Worm (Caenorhabditis elegans) whole organism, L4 larva: ENCODE measurements around the gene ZC443.4.

ENCODE experiments used
- F10B5.3 ChIP-seq: sonication (generic microtip); optimal IDR thresholded peaks from 2 replicates; lab custom pipeline; 2016; ENCODE audit warnings: mild to moderate bottlenecking, missing genetic modification characterization, missing compliant biosample characterization
- R02D3.7 ChIP-seq: fragments of 150-350 bp; sonication (generic microtip); optimal IDR thresholded peaks from 3 replicates; lab custom pipeline; 2014; ENCODE audit warnings: missing biosample characterization, missing genetic modification characterization
- T20F7.1 ChIP-seq: fragments of 200-800 bp; sonication (Bioruptor generic); optimal IDR thresholded peaks from 2 replicates; lab custom pipeline; 2018; ENCODE audit warnings: mild to moderate bottlenecking, missing genetic modification characterization, missing compliant biosample characterization
- Y105C5A.15 ChIP-seq: fragments of 200-800 bp; sonication (Bioruptor generic); IDR thresholded peaks from 2 replicates; pipeline ENCODE4 v1.3.6; 2022; ENCODE audit warnings: missing genetic modification characterization, missing compliant biosample characterization
- Y75B8A.6 ChIP-seq: fragments of 200-800 bp; sonication (Bioruptor generic); IDR thresholded peaks from 2 replicates; pipeline ENCODE4 v1.3.6; 2022; ENCODE audit warnings: missing genetic modification reagents, missing genetic modification characterization, missing compliant biosample characterization
- ZK546.5 ChIP-seq, 2 experiments: sonication (generic microtip); optimal IDR thresholded peaks; 2 replicates each; lab custom pipeline; 2017; ENCODE audit warnings: missing biosample characterization in 2 of 2, missing genetic modification characterization in 2 of 2
- aha-1 ChIP-seq: fragments of 150-350 bp; peaks from one replicate; lab custom pipeline; 2014; ENCODE audit warnings: missing biosample characterization, missing genetic modification characterization
- aly-2 ChIP-seq: sonication (generic microtip); optimal IDR thresholded peaks from 2 replicates; lab custom pipeline; 2018; ENCODE audit warnings: missing biosample characterization, missing genetic modification characterization
- ama-1 ChIP-seq: fragments of 150-350 bp; optimal IDR thresholded peaks from 2 replicates; lab custom pipeline; 2014; ENCODE audit warnings: inconsistent platforms, mixed read lengths
- arid-1 ChIP-seq: fragments of 200-800 bp; sonication (Bioruptor generic); conservative IDR thresholded peaks from 2 replicates; pipeline ENCODE4 v1.3.6; 2022; ENCODE audit warnings: missing genetic modification reagents, missing genetic modification characterization, missing compliant biosample characterization
- attf-4 ChIP-seq: sonication (generic microtip); optimal IDR thresholded peaks from 3 replicates; lab custom pipeline; 2017; ENCODE audit warnings: missing biosample characterization, missing genetic modification characterization
- ceh-28 ChIP-seq: fragments of 150-350 bp; optimal IDR thresholded peaks from 2 replicates; lab custom pipeline; 2014; ENCODE audit warnings: missing biosample characterization, missing genetic modification reagents, missing genetic modification characterization
- ceh-62 ChIP-seq: sonication (generic microtip); optimal IDR thresholded peaks from 2 replicates; lab custom pipeline; 2017; ENCODE audit warnings: missing biosample characterization, missing genetic modification characterization
- ces-1 ChIP-seq: fragments of 150-350 bp; sonication (generic microtip); optimal IDR thresholded peaks from 4 replicates; lab custom pipeline; 2014; ENCODE audit warnings: missing biosample characterization, missing genetic modification reagents, missing genetic modification characterization
- daf-16 ChIP-seq, 3 experiments: sonication (generic microtip); optimal IDR thresholded peaks; 2 replicates each; lab custom pipeline; 2016 to 2017; ENCODE audit warnings: missing genetic modification characterization in 3 of 3, missing genetic modification reagents in 3 of 3, mild to moderate bottlenecking in 2 of 3, missing compliant biosample characterization in 2 of 3, missing biosample characterization in 1 of 3, moderate library complexity in 1 of 3
- daf-8 ChIP-seq: fragments of 200-800 bp; sonication (Bioruptor generic); IDR thresholded peaks from 2 replicates; pipeline ENCODE4 v1.3.6; 2022; ENCODE audit warnings: missing genetic modification characterization, missing compliant biosample characterization
- dmd-6 ChIP-seq: fragments of 200-800 bp; sonication (Bioruptor generic); IDR thresholded peaks from 2 replicates; pipeline ENCODE4 v1.3.6; 2022; ENCODE audit warnings: missing genetic modification reagents, missing genetic modification characterization, missing compliant biosample characterization
- dmd-9 ChIP-seq: fragments of 200-800 bp; sonication (Bioruptor generic); IDR thresholded peaks from 2 replicates; pipeline ENCODE4 v1.3.6; 2022; ENCODE audit warnings: missing genetic modification reagents, missing genetic modification characterization, missing compliant biosample characterization
- dpl-1 ChIP-seq: fragments of 150-350 bp; optimal IDR thresholded peaks from 2 replicates; lab custom pipeline; 2014; ENCODE audit warnings: missing biosample characterization, missing genetic modification reagents, missing genetic modification characterization
- duxl-1 ChIP-seq: sonication (generic microtip); optimal IDR thresholded peaks from 2 replicates; lab custom pipeline; 2016; ENCODE audit warnings: mild to moderate bottlenecking, missing genetic modification characterization, moderate library complexity, missing compliant biosample characterization; ENCODE audit not compliant: poor library complexity
- dve-1 ChIP-seq: sonication (generic microtip); optimal IDR thresholded peaks from 2 replicates; lab custom pipeline; 2017; ENCODE audit warnings: antibody characterized with exemption, mild to moderate bottlenecking, missing genetic modification characterization, missing compliant biosample characterization; ENCODE audit not compliant: insufficient read depth
- egl-43 ChIP-seq: fragments of 200-800 bp; sonication (Bioruptor generic); IDR thresholded peaks from 2 replicates; pipeline ENCODE4 v1.3.6; 2022; ENCODE audit warnings: missing genetic modification reagents, missing genetic modification characterization, missing compliant biosample characterization
- hlh-30 ChIP-seq: sonication (generic microtip); optimal IDR thresholded peaks from 2 replicates; lab custom pipeline; 2017; ENCODE audit warnings: antibody characterized with exemption, mild to moderate bottlenecking, missing genetic modification characterization, missing compliant biosample characterization; ENCODE audit not compliant: insufficient read depth
- lin-1 ChIP-seq: fragments of 200-800 bp; sonication (Bioruptor generic); IDR thresholded peaks from 2 replicates; pipeline ENCODE4 v1.3.6; 2022; ENCODE audit warnings: missing genetic modification reagents, missing genetic modification characterization, missing compliant biosample characterization
- lin-13 ChIP-seq: fragments of 150-350 bp; optimal IDR thresholded peaks from 2 replicates; lab custom pipeline; 2014; ENCODE audit warnings: missing biosample characterization, missing genetic modification reagents, missing genetic modification characterization
- lin-38 ChIP-seq: fragments of 200-800 bp; sonication (Bioruptor generic); IDR thresholded peaks from 2 replicates; pipeline ENCODE4 v1.3.6; 2022; ENCODE audit warnings: missing genetic modification reagents, missing genetic modification characterization, missing compliant biosample characterization
- lsy-2 ChIP-seq, 2 experiments: fragments of 150-350 bp in 1 of 2; sonication (generic microtip) in 1 of 2; optimal IDR thresholded peaks; 2 replicates each; lab custom pipeline; 2014 to 2017; ENCODE audit warnings: missing biosample characterization in 2 of 2, missing genetic modification characterization in 2 of 2
- madf-9 ChIP-seq: fragments of 200-800 bp; sonication (Bioruptor generic); conservative IDR thresholded peaks from 2 replicates; pipeline ENCODE4 v1.3.6; 2022; ENCODE audit warnings: missing genetic modification reagents, missing genetic modification characterization, missing compliant biosample characterization
- mdl-1 ChIP-seq, 2 experiments: fragments of 150-350 bp in 1 of 2; sonication (generic microtip) in 1 of 2; optimal IDR thresholded peaks; 2 replicates each; lab custom pipeline; 2014 to 2017; ENCODE audit warnings: missing biosample characterization in 2 of 2, missing genetic modification characterization in 2 of 2
- mdt-29 ChIP-seq: fragments of 200-800 bp; sonication (Bioruptor generic); IDR thresholded peaks from 2 replicates; pipeline ENCODE4 v1.3.6; 2022; ENCODE audit warnings: missing genetic modification reagents, missing genetic modification characterization, missing compliant biosample characterization
- mep-1 ChIP-seq: fragments of 150-350 bp; sonication (generic microtip); optimal IDR thresholded peaks from 3 replicates; lab custom pipeline; 2014; ENCODE audit warnings: missing biosample characterization, missing genetic modification characterization
- mxl-3 ChIP-seq: fragments of 200-800 bp; sonication (Bioruptor generic); optimal IDR thresholded peaks from 2 replicates; lab custom pipeline; 2018; ENCODE audit warnings: mild to moderate bottlenecking, missing genetic modification characterization, missing compliant biosample characterization
- nhr-10 ChIP-seq: fragments of 150-350 bp; optimal IDR thresholded peaks from 2 replicates; lab custom pipeline; 2014; ENCODE audit warnings: missing biosample characterization, missing genetic modification characterization
- nhr-11 ChIP-seq: fragments of 150-350 bp; optimal IDR thresholded peaks from 2 replicates; lab custom pipeline; 2014; ENCODE audit warnings: missing biosample characterization, missing genetic modification characterization
- nhr-28 ChIP-seq: fragments of 150-350 bp; optimal IDR thresholded peaks from 2 replicates; lab custom pipeline; 2014; ENCODE audit warnings: missing biosample characterization, missing genetic modification characterization
- nhr-41 ChIP-seq: fragments of 200-800 bp; sonication (Bioruptor generic); IDR thresholded peaks from 2 replicates; pipeline ENCODE4 v1.3.6; 2022; ENCODE audit warnings: missing genetic modification reagents, missing genetic modification characterization, missing compliant biosample characterization
- nhr-42 ChIP-seq: fragments of 200-800 bp; sonication (Bioruptor generic); IDR thresholded peaks from 2 replicates; pipeline ENCODE4 v1.3.6; 2022; ENCODE audit warnings: missing genetic modification characterization, missing compliant biosample characterization
- nhr-48 ChIP-seq: sonication (generic microtip); optimal IDR thresholded peaks from 2 replicates; lab custom pipeline; 2016; ENCODE audit warnings: mild to moderate bottlenecking, missing genetic modification characterization, missing compliant biosample characterization
- nhr-6 ChIP-seq: fragments of 150-350 bp; optimal IDR thresholded peaks from 2 replicates; lab custom pipeline; 2014; ENCODE audit warnings: missing biosample characterization, missing genetic modification characterization
- nhr-76 ChIP-seq: fragments of 150-350 bp; optimal IDR thresholded peaks from 2 replicates; lab custom pipeline; 2014; ENCODE audit warnings: missing biosample characterization, missing genetic modification characterization
- nhr-77 ChIP-seq: fragments of 150-350 bp; optimal IDR thresholded peaks from 2 replicates; lab custom pipeline; 2014; ENCODE audit warnings: missing biosample characterization, missing genetic modification characterization
- pha-4 ChIP-seq, 2 experiments: fragments of 150-350 bp in 1 of 2; fragments of 200-800 bp in 1 of 2; sonication (Bioruptor generic) in 1 of 2; IDR thresholded peaks in 1 of 2; optimal IDR thresholded peaks in 1 of 2; 2 replicates each; pipeline versions ENCODE4 v1.3.6 to Lab custom; 2014 to 2022; ENCODE audit warnings: missing genetic modification characterization in 2 of 2, missing genetic modification reagents in 2 of 2, missing biosample characterization in 1 of 2, missing compliant biosample characterization in 1 of 2
- php-3 ChIP-seq: fragments of 200-800 bp; sonication (Bioruptor generic); IDR thresholded peaks from 2 replicates; pipeline ENCODE4 v1.3.6; 2022; ENCODE audit warnings: missing genetic modification reagents, missing genetic modification characterization, missing compliant biosample characterization
- pqm-1 ChIP-seq: sonication (generic microtip); optimal IDR thresholded peaks from 2 replicates; lab custom pipeline; 2017; ENCODE audit warnings: missing biosample characterization, missing genetic modification characterization
- skn-1 ChIP-seq: fragments of 150-350 bp; optimal IDR thresholded peaks from 2 replicates; lab custom pipeline; 2014; ENCODE audit warnings: missing biosample characterization, missing genetic modification characterization
- snpc-1.2 ChIP-seq: fragments of 200-800 bp; sonication (Bioruptor generic); IDR thresholded peaks from 2 replicates; pipeline ENCODE4 v1.3.6; 2022; ENCODE audit warnings: missing genetic modification reagents, missing genetic modification characterization, missing compliant biosample characterization
- snpc-4 ChIP-seq: fragments of 150-350 bp; optimal IDR thresholded peaks from 2 replicates; lab custom pipeline; 2014; ENCODE audit warnings: missing biosample characterization, missing genetic modification characterization
- unc-62 ChIP-seq, 3 experiments: fragments of 150-350 bp in 1 of 3; sonication (generic microtip); optimal IDR thresholded peaks in 2 of 3; peaks in 1 of 3; 1 replicate in 1 of 3; 2 replicates in 2 of 3; lab custom pipeline; 2014 to 2017; ENCODE audit warnings: missing biosample characterization in 3 of 3, missing genetic modification characterization in 3 of 3, missing genetic modification reagents in 3 of 3, missing genotype in 1 of 3
- ztf-11 ChIP-seq: fragments of 150-350 bp; optimal IDR thresholded peaks from 2 replicates; lab custom pipeline; 2014; ENCODE audit warnings: missing biosample characterization, missing genetic modification characterization
- ztf-7 ChIP-seq: fragments of 150-350 bp; optimal IDR thresholded peaks from 2 replicates; lab custom pipeline; 2014; ENCODE audit warnings: missing biosample characterization, missing genetic modification characterization

ZC443.4 gene

ce11 chrV:12816672-12817071, 3.0 kb downstream of the ZC443.4 start:
- TF ChIP-seq egl-43 (GFP tag; lab: Robert Waterston, UW) (no peak), daf-8 (GFP tag; lab: Robert Waterston, UW) (no peak), lsy-2 (tag; optimal IDR thresholded peaks at IDR 0.05; lab: Kevin White, UChicago) (peak; percentile 12 to 47), dmd-6 (GFP tag; lab: Robert Waterston, UW) (no peak), Y105C5A.15 (GFP tag; lab: Robert Waterston, UW) (no peak), duxl-1 (tag; lab: Kevin White, UChicago) (no peak), hlh-30 (tag; lab: Kevin White, UChicago) (peak; percentile 37), ceh-28 (no peak), unc-62 (GFP tag; optimal IDR thresholded peaks at IDR 0.05 in 1 of 2; lab: Kevin White, UChicago) (peak in 1 of 2 experiments; percentile 74), unc-62 (tag; optimal IDR thresholded peaks at IDR 0.05; lab: Kevin White, UChicago) (no peak), lin-13 (GFP tag; lab: Kevin White, UChicago) (no peak), mep-1 (peak; percentile 4)

- no peak for TF ChIP-seq attf-4 (tag; lab: Kevin White, UChicago)
- no peak for TF ChIP-seq pqm-1
- no peak for TF ChIP-seq nhr-10
- no peak for TF ChIP-seq lin-38 (GFP tag; lab: Robert Waterston, UW)
- no peak for TF ChIP-seq snpc-4 (tag; lab: Kevin White, UChicago)
- TF ChIP-seq nhr-77 (tag; lab: Kevin White, UChicago), result peak; percentile 32
- TF ChIP-seq T20F7.1, result no peak
- TF ChIP-seq nhr-41 (GFP tag; lab: Robert Waterston, UW), result no peak
- TF ChIP-seq lin-1 (GFP tag; lab: Robert Waterston, UW), result no peak
- TF ChIP-seq nhr-6, result peak; percentile 45
- no peak for TF ChIP-seq ces-1 (GFP tag; lab: Kevin White, UChicago)
- TF ChIP-seq daf-16 (GFP tag; optimal IDR thresholded peaks at IDR 0.05; lab: Kevin White, UChicago), result no peak
- peak; percentile 89 for TF ChIP-seq daf-16 (tag; optimal IDR thresholded peaks at IDR 0.05; lab: Kevin White, UChicago)
- no peak for TF ChIP-seq dmd-9
- TF ChIP-seq nhr-48, result no peak
- TF ChIP-seq madf-9 (GFP tag; lab: Robert Waterston, UW), result no peak
- no peak for TF ChIP-seq arid-1
- no peak for TF ChIP-seq Y75B8A.6 (GFP tag; lab: Robert Waterston, UW)
- peak; percentile 60 for TF ChIP-seq nhr-28 (tag; lab: Kevin White, UChicago)
- peak in 1 of 2 experiments; percentile 19 for TF ChIP-seq mdl-1 (tag; optimal IDR thresholded peaks at IDR 0.05; lab: Kevin White, UChicago)
- no peak for TF ChIP-seq ztf-7 (tag; lab: Kevin White, UChicago)
- no peak for TF ChIP-seq ama-1 (lab: Kevin White, UChicago)
- no peak for TF ChIP-seq egl-43 (GFP tag; lab: Robert Waterston, UW)
- TF ChIP-seq skn-1 (tag; lab: Kevin White, UChicago), result no peak
- no peak for TF ChIP-seq ZK546.5 (tag; optimal IDR thresholded peaks at IDR 0.05; lab: Kevin White, UChicago)
- no peak for TF ChIP-seq nhr-76 (tag; lab: Kevin White, UChicago)
- no peak for TF ChIP-seq nhr-42 (GFP tag; lab: Robert Waterston, UW)
- TF ChIP-seq php-3 (GFP tag; lab: Robert Waterston, UW), result peak; percentile 22; the same call in 1 of the 2 replicates
- peak; percentile 52 for TF ChIP-seq dve-1 (tag; lab: Kevin White, UChicago)
- TF ChIP-seq mxl-3 (GFP tag; lab: Kevin White, UChicago), result no peak
- TF ChIP-seq Y105C5A.15 (GFP tag; lab: Robert Waterston, UW), result no peak
- TF ChIP-seq dpl-1 (GFP tag; lab: Kevin White, UChicago), result no peak
- no peak for TF ChIP-seq aha-1 (tag; lab: Kevin White, UChicago)
- no peak for TF ChIP-seq pha-4 (GFP tag; IDR thresholded peaks at IDR 0.05; lab: Robert Waterston, UW)
- TF ChIP-seq pha-4 (tag; optimal IDR thresholded peaks at IDR 0.05; lab: Kevin White, UChicago), result no peak
- no peak for TF ChIP-seq ceh-62 (tag; lab: Kevin White, UChicago)
- TF ChIP-seq mdt-29 (GFP tag; lab: Robert Waterston, UW), result no peak
- TF ChIP-seq F10B5.3, result no peak
- no peak for TF ChIP-seq aly-2
- TF ChIP-seq snpc-1.2 (GFP tag; lab: Robert Waterston, UW), result no peak
- TF ChIP-seq ztf-11, result no peak
- TF ChIP-seq R02D3.7 (tag; lab: Kevin White, UChicago), result no peak
- no peak for TF ChIP-seq nhr-11 (tag; lab: Kevin White, UChicago)
Observed at ce11 chrV:12815386-12815785, 4.3 kb downstream of the ZC443.4 start.
